Worm (Caenorhabditis elegans): Measurements from ENCODE around the gene C14C10.5.

C14C10.5 gene

ce11 chrV:12563187-12563586 is 36.8 kb upstream of the C14C10.5 start, which contains the start of gene mrps-5:
TSS of gene mrps-5 (plus strand) at chrV:12563487.
- TF ChIP-seq dmd-4 (tag; optimal IDR thresholded peaks at IDR 0.05; ENCODE audit: borderline replicate concordance), result no peak
- TF ChIP-seq ceh-6 (GFP tag; optimal IDR thresholded peaks at IDR 0.05), result no peak
- no peak for TF ChIP-seq dve-1 (tag; optimal IDR thresholded peaks at IDR 0.05)
- no peak for TF ChIP-seq rnt-1 (tag; optimal IDR thresholded peaks at IDR 0.05)
- TF ChIP-seq gmeb-2 (tag; optimal IDR thresholded peaks at IDR 0.05), result no peak
- TF ChIP-seq zip-5 (tag; optimal IDR thresholded peaks at IDR 0.05), result no peak
- no peak for TF ChIP-seq T23F11.4 (GFP tag; optimal IDR thresholded peaks at IDR 0.05)
- TF ChIP-seq hlh-15 (tag; optimal IDR thresholded peaks at IDR 0.05), result no peak
- no peak for TF ChIP-seq ztf-16 (tag; optimal IDR thresholded peaks at IDR 0.05)
- TF ChIP-seq elt-4 (tag; optimal IDR thresholded peaks at IDR 0.05), result no peak
- no peak for TF ChIP-seq ref-2 (tag; optimal IDR thresholded peaks at IDR 0.05)
- TF ChIP-seq Y22D7AL.16 (tag; optimal IDR thresholded peaks at IDR 0.05), result no peak
- no peak for TF ChIP-seq sox-4 (tag; optimal IDR thresholded peaks at IDR 0.05)

- TF ChIP-seq hlh-15 (tag; optimal IDR thresholded peaks at IDR 0.05) (no peak), ahr-1 (tag; optimal IDR thresholded peaks at IDR 0.05) (no peak), ceh-22 (tag; optimal IDR thresholded peaks at IDR 0.05) (no peak), unc-86 (tag; optimal IDR thresholded peaks at IDR 0.05) (no peak), ceh-45 (GFP tag; IDR thresholded peaks at IDR 0.05) (no peak), pqm-1 (tag; optimal IDR thresholded peaks at IDR 0.05) (no peak), fkh-6 (tag; optimal IDR thresholded peaks at IDR 0.05) (no peak)
Measured at ce11 chrV:12564902-12565301, 35.1 kb upstream of the C14C10.5 start.

DNA sequence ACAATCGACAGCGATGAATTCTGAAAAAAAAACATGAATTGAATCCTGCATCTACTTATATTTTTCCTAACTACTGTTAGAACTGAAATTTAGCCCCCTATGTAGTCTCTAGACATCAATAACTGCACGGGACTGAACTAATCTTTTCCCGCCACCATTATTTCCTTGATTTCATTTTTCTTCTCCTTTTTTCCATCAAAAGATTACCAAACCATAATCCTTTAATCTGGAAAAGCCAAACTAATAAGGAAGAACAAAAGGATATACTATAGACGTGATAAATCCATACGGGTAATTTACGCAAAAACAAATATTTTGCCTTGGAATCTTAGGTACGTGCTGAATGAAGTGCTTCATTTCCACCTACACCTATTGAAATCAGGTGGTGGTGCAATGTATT is 32.7 kb upstream of the C14C10.5 start:
- TF ChIP-seq mec-3 (tag; optimal IDR thresholded peaks at IDR 0.05; ENCODE audit: borderline replicate concordance) (no peak), gmeb-2 (tag; optimal IDR thresholded peaks at IDR 0.05) (no peak), npax-4 (tag; optimal IDR thresholded peaks at IDR 0.05) (no peak), pqm-1 (tag; optimal IDR thresholded peaks at IDR 0.05) (no peak), syd-9 (tag; optimal IDR thresholded peaks at IDR 0.05) (no peak), ceh-6 (GFP tag; optimal IDR thresholded peaks at IDR 0.05) (no peak), fkh-6 (tag; optimal IDR thresholded peaks at IDR 0.05) (no peak), ztf-16 (tag; optimal IDR thresholded peaks at IDR 0.05) (no peak), pax-1 (tag; optimal IDR thresholded peaks at IDR 0.05) (no peak)

DNA sequence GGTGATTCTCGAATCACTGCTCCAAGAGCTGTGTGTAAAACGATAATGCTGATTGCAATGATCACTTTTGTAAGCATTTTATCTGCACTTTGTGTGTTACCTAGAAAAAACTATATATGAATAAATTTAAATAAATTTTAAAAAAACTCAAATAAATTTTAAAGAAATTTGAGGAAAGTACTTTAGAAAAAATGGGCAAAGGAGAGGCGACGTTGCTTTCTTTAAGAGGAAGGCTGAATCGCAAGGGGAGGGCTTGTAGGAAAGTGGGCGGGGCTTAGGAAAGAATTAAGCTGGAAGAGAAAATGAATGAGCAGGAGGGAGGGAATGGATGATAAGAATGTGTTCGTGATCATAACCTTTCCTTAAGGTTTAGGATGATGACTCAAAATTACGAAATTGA is 32.1 kb upstream of the C14C10.5 start, which contains the start of gene E02A10.4:
E02A10.4 (minus strand) TSS at position 101 of the 400 bp plus-strand sequence.
- TF ChIP-seq ceh-2 (tag; optimal IDR thresholded peaks at IDR 0.05) (no peak), fkh-6 (tag; optimal IDR thresholded peaks at IDR 0.05) (no peak), fkh-10 (GFP tag; optimal IDR thresholded peaks at IDR 0.05) (no peak), sdc-2 (tag; optimal IDR thresholded peaks at IDR 0.05) (no peak), dve-1 (tag; optimal IDR thresholded peaks at IDR 0.05) (no peak), ttx-3 (tag; optimal IDR thresholded peaks at IDR 0.05) (no peak), nhr-11 (tag; optimal IDR thresholded peaks at IDR 0.05) (no peak), hlh-8 (tag; optimal IDR thresholded peaks at IDR 0.05) (no peak), nhr-232 (tag; optimal IDR thresholded peaks at IDR 0.05) (no peak), rnt-1 (tag; optimal IDR thresholded peaks at IDR 0.05) (no peak), che-1 (tag; optimal IDR thresholded peaks at IDR 0.05) (no peak), pha-4 (tag; optimal IDR thresholded peaks at IDR 0.05) (no peak), T23F11.4 (GFP tag; optimal IDR thresholded peaks at IDR 0.05) (no peak), pax-1 (tag; optimal IDR thresholded peaks at IDR 0.05) (no peak)

DNA sequence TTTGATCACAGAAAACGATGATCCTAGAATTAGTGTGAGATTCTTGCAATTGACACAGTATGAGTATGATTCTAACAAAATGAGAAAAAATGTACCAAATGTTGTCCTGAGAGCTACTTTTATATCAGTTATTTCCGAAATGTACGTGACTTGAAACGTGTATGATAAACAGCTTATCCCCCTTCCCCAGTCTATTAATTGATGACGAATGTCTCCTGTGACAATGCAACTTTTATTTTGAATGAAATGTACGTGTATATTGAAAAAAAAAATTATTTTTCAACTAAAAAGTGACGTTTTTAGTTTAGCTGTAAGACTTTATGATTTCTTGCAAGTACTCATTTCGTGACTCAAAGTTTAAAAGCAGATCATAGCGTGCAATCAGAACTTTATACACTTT is 29.7 kb upstream of the C14C10.5 start:
- no peak for TF ChIP-seq pha-4 (tag; optimal IDR thresholded peaks at IDR 0.05)
- TF ChIP-seq unc-86 (tag; optimal IDR thresholded peaks at IDR 0.05), result no peak
- no peak for TF ChIP-seq madf-2 (tag; optimal IDR thresholded peaks at IDR 0.05)
- TF ChIP-seq unc-3 (GFP tag; conservative IDR thresholded peaks at IDR 0.05), result no peak
- no peak for TF ChIP-seq unc-3 (tag; optimal IDR thresholded peaks at IDR 0.05)
- no peak for TF ChIP-seq nfya-1 (tag; optimal IDR thresholded peaks at IDR 0.05)
- TF ChIP-seq hlh-6 (tag; optimal IDR thresholded peaks at IDR 0.05), result no peak
- TF ChIP-seq F13H6.1 (tag; optimal IDR thresholded peaks at IDR 0.05), result no peak
- no peak for TF ChIP-seq pag-3 (tag; optimal IDR thresholded peaks at IDR 0.05; ENCODE audit: borderline replicate concordance)
- no peak for TF ChIP-seq pros-1 (tag; optimal IDR thresholded peaks at IDR 0.05)
- TF ChIP-seq npax-4 (tag; optimal IDR thresholded peaks at IDR 0.05), result no peak
- no peak for TF ChIP-seq ceh-45 (GFP tag; IDR thresholded peaks at IDR 0.05)
- no peak for TF ChIP-seq ceh-22 (tag; optimal IDR thresholded peaks at IDR 0.05)
- TF ChIP-seq C38D4.7 (GFP tag; optimal IDR thresholded peaks at IDR 0.05), result no peak
- no peak for TF ChIP-seq sox-4 (tag; optimal IDR thresholded peaks at IDR 0.05)

Data from whole organism, late embryonic.